Worm (Caenorhabditis elegans) whole organism, L2 larva: ENCODE data around the gene arx-3.
A peak's percentile ranks its signal among the peaks of the same experiment; 100 is the strongest.

Experiments
- C34F6.9 ChIP-seq: fragments of 150-350 bp; optimal IDR thresholded peaks from 2 replicates; lab custom pipeline; 2014; ENCODE audit warnings: missing biosample characterization, missing genetic modification characterization
- F13H6.1 ChIP-seq: sonication (generic microtip); optimal IDR thresholded peaks from 2 replicates; lab custom pipeline; 2016; ENCODE audit warnings: missing genetic modification characterization, missing compliant biosample characterization
- R02D3.7 ChIP-seq: fragments of 150-350 bp; optimal IDR thresholded peaks from 2 replicates; lab custom pipeline; 2014; ENCODE audit warnings: missing biosample characterization, missing genetic modification characterization
- alr-1 ChIP-seq: fragments of 150-350 bp; optimal IDR thresholded peaks from 2 replicates; lab custom pipeline; 2014; ENCODE audit warnings: missing biosample characterization, missing genetic modification characterization
- blmp-1 ChIP-seq: sonication (generic microtip); optimal IDR thresholded peaks from 2 replicates; lab custom pipeline; 2017; ENCODE audit warnings: missing genetic modification characterization, mild to moderate bottlenecking, missing compliant biosample characterization, antibody characterized with exemption, moderate library complexity; ENCODE audit not compliant: insufficient read depth
- ceh-16 ChIP-seq: fragments of 150-350 bp; optimal IDR thresholded peaks from 2 replicates; lab custom pipeline; 2014; ENCODE audit warnings: missing biosample characterization, missing genetic modification characterization
- crh-2 ChIP-seq: sonication (generic microtip); optimal IDR thresholded peaks from 2 replicates; lab custom pipeline; 2017; ENCODE audit warnings: missing biosample characterization, missing genetic modification characterization
- dmd-4 ChIP-seq: sonication (generic microtip); optimal IDR thresholded peaks from 2 replicates; lab custom pipeline; 2017; ENCODE audit warnings: missing biosample characterization, missing genetic modification characterization
- egl-27 ChIP-seq: sonication (generic microtip); optimal IDR thresholded peaks from 3 replicates; lab custom pipeline; 2017; ENCODE audit warnings: missing biosample characterization, missing genetic modification reagents, missing genetic modification characterization
- elt-1 ChIP-seq: fragments of 150-350 bp; optimal IDR thresholded peaks from 2 replicates; lab custom pipeline; 2014; ENCODE audit warnings: missing biosample characterization, missing genetic modification characterization
- elt-3 ChIP-seq: sonication (generic microtip); optimal IDR thresholded peaks from 2 replicates; lab custom pipeline; 2017; ENCODE audit warnings: missing biosample characterization, missing genetic modification characterization
- fos-1 ChIP-seq: fragments of 150-350 bp; optimal IDR thresholded peaks from 2 replicates; lab custom pipeline; 2014; ENCODE audit warnings: missing biosample characterization, missing genetic modification characterization
- gmeb-1 ChIP-seq: fragments of 150-350 bp; optimal IDR thresholded peaks from 2 replicates; lab custom pipeline; 2014; ENCODE audit warnings: missing biosample characterization, missing genetic modification characterization
- lin-11 ChIP-seq: fragments of 150-350 bp; sonication (generic microtip); optimal IDR thresholded peaks from 2 replicates; lab custom pipeline; 2014; ENCODE audit warnings: missing biosample characterization, missing genetic modification characterization, inconsistent platforms, mixed read lengths
- lin-39 ChIP-seq: fragments of 150-350 bp; optimal IDR thresholded peaks from 2 replicates; lab custom pipeline; 2014; ENCODE audit warnings: missing biosample characterization, missing genetic modification reagents, missing genetic modification characterization
- lsy-2 ChIP-seq, 2 experiments: fragments of 150-350 bp in 1 of 2; sonication (generic microtip) in 1 of 2; optimal IDR thresholded peaks; 2 replicates each; lab custom pipeline; 2014 to 2017; ENCODE audit warnings: missing biosample characterization in 2 of 2, missing genetic modification characterization in 2 of 2
- mab-5 ChIP-seq: fragments of 150-350 bp; optimal IDR thresholded peaks from 2 replicates; lab custom pipeline; 2014; ENCODE audit warnings: missing biosample characterization, missing genetic modification characterization
- mbf-1 ChIP-seq: sonication (generic microtip); optimal IDR thresholded peaks from 2 replicates; lab custom pipeline; 2017; ENCODE audit warnings: missing biosample characterization, missing genetic modification characterization
- mdl-1 ChIP-seq, 2 experiments: fragments of 150-350 bp in 1 of 2; sonication (generic microtip) in 1 of 2; optimal IDR thresholded peaks; 2 replicates each; lab custom pipeline; 2017; ENCODE audit warnings: missing biosample characterization in 2 of 2, missing genetic modification characterization in 2 of 2
- nhr-129 ChIP-seq: fragments of 150-350 bp; optimal IDR thresholded peaks from 2 replicates; lab custom pipeline; 2014; ENCODE audit warnings: missing biosample characterization, missing genetic modification characterization
- nhr-21 ChIP-seq: fragments of 150-350 bp; optimal IDR thresholded peaks from 2 replicates; lab custom pipeline; 2014; ENCODE audit warnings: missing biosample characterization, missing genetic modification characterization
- nhr-23 ChIP-seq: fragments of 150-350 bp; optimal IDR thresholded peaks from 2 replicates; lab custom pipeline; 2014; ENCODE audit warnings: missing biosample characterization, missing genetic modification reagents, missing genetic modification characterization
- nhr-237 ChIP-seq: fragments of 150-350 bp; optimal IDR thresholded peaks from 2 replicates; lab custom pipeline; 2014; ENCODE audit warnings: missing biosample characterization, missing genetic modification characterization
- nhr-25 ChIP-seq: fragments of 150-350 bp; sonication (generic microtip); optimal IDR thresholded peaks from 3 replicates; lab custom pipeline; 2014; ENCODE audit warnings: missing biosample characterization, missing genetic modification characterization
- nhr-6 ChIP-seq: fragments of 150-350 bp; optimal IDR thresholded peaks from 2 replicates; lab custom pipeline; 2014; ENCODE audit warnings: missing biosample characterization, missing genetic modification characterization
- nhr-77 ChIP-seq: fragments of 150-350 bp; optimal IDR thresholded peaks from 2 replicates; lab custom pipeline; 2014; ENCODE audit warnings: missing biosample characterization, missing genetic modification characterization
- sem-4 ChIP-seq: fragments of 150-350 bp; optimal IDR thresholded peaks from 2 replicates; lab custom pipeline; 2014; ENCODE audit warnings: missing biosample characterization, missing genetic modification reagents, missing genetic modification characterization
- skn-1 ChIP-seq: sonication (generic microtip); optimal IDR thresholded peaks from 2 replicates; lab custom pipeline; 2017; ENCODE audit warnings: missing biosample characterization, missing genetic modification characterization
- sma-3 ChIP-seq: sonication (generic microtip); optimal IDR thresholded peaks from 2 replicates; lab custom pipeline; 2016; ENCODE audit warnings: missing genetic modification reagents, missing genetic modification characterization, missing compliant biosample characterization
- sma-9 ChIP-seq, 2 experiments: fragments of 150-350 bp in 1 of 2; sonication (generic microtip) in 1 of 2; optimal IDR thresholded peaks; 2 replicates each; lab custom pipeline; 2014 to 2016; ENCODE audit warnings: missing genetic modification characterization in 2 of 2, mild to moderate bottlenecking in 1 of 2, missing biosample characterization in 1 of 2, missing compliant biosample characterization in 1 of 2, missing genetic modification reagents in 1 of 2, moderate library complexity in 1 of 2
- snpc-4 ChIP-seq: fragments of 150-350 bp; optimal IDR thresholded peaks from 2 replicates; lab custom pipeline; 2014; ENCODE audit warnings: missing biosample characterization, missing genetic modification characterization
- unc-39 ChIP-seq: fragments of 150-350 bp; optimal IDR thresholded peaks from 2 replicates; lab custom pipeline; 2014; ENCODE audit warnings: missing biosample characterization, missing genetic modification characterization
- unc-55 ChIP-seq: fragments of 150-350 bp; sonication (generic microtip); optimal IDR thresholded peaks from 3 replicates; lab custom pipeline; 2014; ENCODE audit warnings: missing biosample characterization, missing genetic modification reagents, missing genetic modification characterization
- unc-62 ChIP-seq: fragments of 150-350 bp; optimal IDR thresholded peaks from 2 replicates; lab custom pipeline; 2014; ENCODE audit warnings: missing biosample characterization, missing genetic modification reagents, missing genetic modification characterization
- ztf-1 ChIP-seq: fragments of 200-800 bp; sonication (Bioruptor generic); conservative IDR thresholded peaks from 2 replicates; pipeline ENCODE4 v1.3.6; 2022; ENCODE audit warnings: missing genetic modification characterization, missing compliant biosample characterization
- ztf-4 ChIP-seq: fragments of 150-350 bp; optimal IDR thresholded peaks from 2 replicates; lab custom pipeline; 2014; ENCODE audit warnings: missing biosample characterization, missing genetic modification characterization

The arx-3 gene

DNA sequence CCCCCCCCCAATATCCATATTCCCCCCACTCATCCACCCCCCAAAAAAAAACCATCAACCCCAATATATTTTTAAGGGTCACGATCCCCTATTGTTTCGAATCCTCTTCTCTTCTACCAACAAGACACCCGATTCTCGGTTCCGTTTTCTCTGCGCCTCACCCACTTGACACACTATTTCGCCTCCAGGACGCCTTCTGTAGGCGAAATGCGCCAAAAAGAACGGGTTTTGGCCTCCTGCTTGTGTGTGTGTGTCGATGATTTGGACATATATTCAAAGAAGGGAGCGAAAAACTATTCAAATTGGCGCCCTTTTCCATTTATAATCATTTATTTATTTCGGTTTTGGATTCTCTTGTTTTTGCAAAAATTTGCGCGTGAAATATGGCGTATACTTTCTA, 45.2 kb downstream of the arx-3 start:
- TF ChIP-seq crh-2 (tag; lab: Kevin White, UChicago): no peak
- TF ChIP-seq sma-3 (GFP tag; lab: Kevin White, UChicago): peak; percentile 21
- TF ChIP-seq nhr-25 (tag; lab: Kevin White, UChicago): peak; percentile 52
- no peak for TF ChIP-seq lin-11 (tag; lab: Kevin White, UChicago)
- no peak for TF ChIP-seq mbf-1 (tag; lab: Kevin White, UChicago)
- peak; percentile 5 for TF ChIP-seq sem-4 (tag; lab: Kevin White, UChicago)
- TF ChIP-seq elt-1 (tag; lab: Kevin White, UChicago): no peak
- no peak for TF ChIP-seq ceh-16 (tag; lab: Kevin White, UChicago)
- TF ChIP-seq lsy-2 (tag; optimal IDR thresholded peaks at IDR 0.05; lab: Kevin White, UChicago): no peak
- TF ChIP-seq, all 48 proteins: peak for 3

ce11 chrIII:12009764-12010163, 48.5 kb downstream of the arx-3 start:
- TF ChIP-seq nhr-25 (tag; lab: Kevin White, UChicago) (peak; percentile 74), lin-11 (tag; lab: Kevin White, UChicago) (no peak), sma-3 (GFP tag; lab: Kevin White, UChicago) (peak; percentile 67), elt-3 (no peak), snpc-4 (no peak), crh-2 (tag; lab: Kevin White, UChicago) (peak; percentile 94)
- TF ChIP-seq, all 48 proteins: peak for 3

DNA sequence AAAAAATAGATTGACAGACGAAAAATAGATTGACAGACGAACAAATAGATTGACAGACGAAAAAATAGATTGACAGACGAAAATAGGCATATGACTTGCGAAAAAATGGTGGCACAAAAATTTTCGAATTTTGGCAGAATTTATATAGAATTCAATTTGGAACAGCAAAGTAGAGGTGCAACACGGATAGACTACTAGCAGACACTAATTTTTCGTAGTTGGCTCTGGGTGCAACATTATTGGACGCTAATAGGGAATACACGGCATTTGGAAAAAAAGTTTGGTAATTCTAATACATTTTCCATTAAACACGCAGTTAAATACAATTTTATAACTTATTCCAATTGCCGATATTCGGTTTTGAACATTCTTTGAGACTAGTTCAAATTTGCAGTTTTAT, 48.9 kb downstream of the arx-3 start:
- TF ChIP-seq egl-27 (tag; lab: Kevin White, UChicago): no peak
- no peak for TF ChIP-seq nhr-237 (tag; lab: Kevin White, UChicago)
- no peak for TF ChIP-seq nhr-21 (tag; lab: Kevin White, UChicago)
- no peak for TF ChIP-seq unc-55 (GFP tag; lab: Kevin White, UChicago)
- TF ChIP-seq unc-62 (GFP tag; lab: Kevin White, UChicago): no peak

DNA sequence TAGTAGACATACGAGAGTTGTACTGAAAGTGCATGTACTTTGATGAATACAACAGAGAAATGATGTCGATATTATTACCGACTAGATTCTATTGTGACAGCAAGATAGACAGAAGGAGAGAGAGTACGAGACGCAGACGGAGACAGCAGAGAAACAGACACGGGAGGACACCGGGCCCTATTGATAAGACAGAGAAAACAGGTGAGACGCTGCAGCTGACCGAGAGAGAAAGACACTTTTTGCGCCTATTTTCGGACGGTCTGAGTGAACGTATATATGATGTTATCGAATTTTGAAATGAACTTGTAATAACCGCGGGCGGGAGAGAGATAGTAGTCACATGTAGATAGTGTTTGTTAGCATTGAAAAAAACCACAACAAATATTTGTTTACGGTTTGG, 55.0 kb downstream of the arx-3 start:
- peak; percentile 64 for TF ChIP-seq nhr-21 (tag; lab: Kevin White, UChicago)
- TF ChIP-seq C34F6.9: peak; percentile 21
- no peak for TF ChIP-seq nhr-6
- TF ChIP-seq F13H6.1: peak; percentile 69
- TF ChIP-seq unc-39 (tag; lab: Kevin White, UChicago): no peak
- TF ChIP-seq sma-3 (GFP tag; lab: Kevin White, UChicago): peak; percentile 64
- TF ChIP-seq mdl-1 (tag; optimal IDR thresholded peaks at IDR 0.05; lab: Kevin White, UChicago): peak in 1 of 2 experiments; percentile 19
- TF ChIP-seq lsy-2 (tag; optimal IDR thresholded peaks at IDR 0.05; lab: Kevin White, UChicago): peak in 1 of 2 experiments; percentile 29
- no peak for TF ChIP-seq lin-39 (tag; lab: Kevin White, UChicago)
- peak; percentile 68 for TF ChIP-seq gmeb-1
- TF ChIP-seq fos-1 (tag; lab: Kevin White, UChicago): peak; percentile 74
- TF ChIP-seq crh-2 (tag; lab: Kevin White, UChicago): peak; percentile 21
- TF ChIP-seq nhr-25 (tag; lab: Kevin White, UChicago): peak; percentile 42
- peak; percentile 41 for TF ChIP-seq egl-27 (tag; lab: Kevin White, UChicago)
- no peak for TF ChIP-seq alr-1 (tag; lab: Kevin White, UChicago)
- TF ChIP-seq sem-4 (tag; lab: Kevin White, UChicago): peak; percentile 62
- TF ChIP-seq blmp-1: peak; percentile 51
- peak; percentile 87 for TF ChIP-seq sma-9 (GFP tag; optimal IDR thresholded peaks at IDR 0.05; lab: Kevin White, UChicago)
- no peak for TF ChIP-seq sma-9 (tag; optimal IDR thresholded peaks at IDR 0.05; lab: Kevin White, UChicago)
- TF ChIP-seq nhr-129 (tag; lab: Kevin White, UChicago): peak; percentile 63
- TF ChIP-seq nhr-237 (tag; lab: Kevin White, UChicago): no peak

ce11 chrIII:12002850-12003249, 55.4 kb downstream of the arx-3 start, which contains the start of gene Y56A3A.33:
TSS of gene Y56A3A.33 (minus strand) at chrIII:12002950.
- TF ChIP-seq nhr-77: no peak
- TF ChIP-seq elt-1 (tag; lab: Kevin White, UChicago): no peak
- no peak for TF ChIP-seq R02D3.7 (tag; lab: Kevin White, UChicago)
- TF ChIP-seq C34F6.9: no peak
- TF ChIP-seq unc-62 (GFP tag; lab: Kevin White, UChicago): no peak
- no peak for TF ChIP-seq fos-1 (tag; lab: Kevin White, UChicago)
- no peak for TF ChIP-seq mbf-1 (tag; lab: Kevin White, UChicago)
- TF ChIP-seq egl-27 (tag; lab: Kevin White, UChicago): no peak
- no peak for TF ChIP-seq mab-5 (tag; lab: Kevin White, UChicago)
- no peak for TF ChIP-seq snpc-4
- no peak for TF ChIP-seq ztf-4 (tag; lab: Kevin White, UChicago)
- no peak for TF ChIP-seq skn-1
- TF ChIP-seq sma-3 (GFP tag; lab: Kevin White, UChicago): no peak
- no peak for TF ChIP-seq ztf-1 (GFP tag; lab: Robert Waterston, UW)
- TF ChIP-seq nhr-237 (tag; lab: Kevin White, UChicago): no peak
- no peak for TF ChIP-seq nhr-23 (tag; lab: Kevin White, UChicago)
- TF ChIP-seq dmd-4 (tag; lab: Kevin White, UChicago): no peak
- TF ChIP-seq mdl-1 (tag; optimal IDR thresholded peaks at IDR 0.05; lab: Kevin White, UChicago): no peak
